Worm (Caenorhabditis elegans) whole organism, L3 larva: ENCODE data around the gene dod-17.

Source experiments
- ZK546.5 ChIP-seq: sonication (generic microtip); optimal IDR thresholded peaks from 2 replicates; lab custom pipeline; 2017; ENCODE audit warnings: missing biosample characterization, missing genetic modification characterization
- aly-2 ChIP-seq: fragments of 150-350 bp; optimal IDR thresholded peaks from 2 replicates; lab custom pipeline; 2014; ENCODE audit warnings: missing biosample characterization, missing genetic modification characterization
- ceh-16 ChIP-seq: sonication (generic microtip); optimal IDR thresholded peaks from 2 replicates; lab custom pipeline; 2017; ENCODE audit warnings: missing biosample characterization, missing genetic modification characterization
- ceh-28 ChIP-seq: fragments of 150-350 bp; optimal IDR thresholded peaks from 2 replicates; lab custom pipeline; 2014; ENCODE audit warnings: missing biosample characterization, missing genetic modification reagents, missing genetic modification characterization
- ceh-82 ChIP-seq: fragments of 150-350 bp; optimal IDR thresholded peaks from 2 replicates; lab custom pipeline; 2014; ENCODE audit warnings: missing biosample characterization, missing genetic modification characterization
- ceh-9 ChIP-seq: sonication (generic microtip); optimal IDR thresholded peaks from 2 replicates; lab custom pipeline; 2018; ENCODE audit warnings: missing biosample characterization, missing genetic modification characterization
- egl-27 ChIP-seq: sonication (generic microtip); optimal IDR thresholded peaks from 4 replicates; lab custom pipeline; 2017; ENCODE audit warnings: missing biosample characterization, missing genetic modification reagents, missing genetic modification characterization
- egl-5 ChIP-seq: fragments of 150-350 bp; optimal IDR thresholded peaks from 2 replicates; lab custom pipeline; 2017; ENCODE audit warnings: missing biosample characterization, missing genetic modification reagents, missing genetic modification characterization, inconsistent platforms
- elt-1 ChIP-seq: fragments of 150-350 bp; optimal IDR thresholded peaks from 2 replicates; lab custom pipeline; 2014; ENCODE audit warnings: missing biosample characterization, missing genetic modification characterization
- elt-2 ChIP-seq: sonication (generic microtip); optimal IDR thresholded peaks from 2 replicates; lab custom pipeline; 2016; ENCODE audit warnings: missing genetic modification reagents, mild to moderate bottlenecking, missing genetic modification characterization, missing compliant biosample characterization
- elt-3 ChIP-seq, 3 experiments: fragments of 150-350 bp in 1 of 3; sonication (generic microtip) in 2 of 3; optimal IDR thresholded peaks; 2 replicates in 2 of 3; 4 replicates in 1 of 3; lab custom pipeline; 2014 to 2017; ENCODE audit warnings: missing biosample characterization in 3 of 3, missing genetic modification characterization in 3 of 3
- eor-1 ChIP-seq, 2 experiments: fragments of 150-350 bp; optimal IDR thresholded peaks; 2 replicates each; lab custom pipeline; 2014 to 2018; ENCODE audit warnings: missing biosample characterization in 2 of 2, missing genetic modification characterization in 2 of 2
- fkh-10 ChIP-seq: sonication (generic microtip); optimal IDR thresholded peaks from 2 replicates; lab custom pipeline; 2017; ENCODE audit warnings: missing biosample characterization, missing genetic modification reagents, missing genetic modification characterization
- fkh-2 ChIP-seq: fragments of 150-350 bp; optimal IDR thresholded peaks from 2 replicates; lab custom pipeline; 2014; ENCODE audit warnings: missing biosample characterization, missing genetic modification reagents, missing genetic modification characterization
- fos-1 ChIP-seq: fragments of 150-350 bp; optimal IDR thresholded peaks from 2 replicates; lab custom pipeline; 2014; ENCODE audit warnings: missing biosample characterization, missing genetic modification characterization
- hmg-11 ChIP-seq: sonication (generic microtip); optimal IDR thresholded peaks from 2 replicates; lab custom pipeline; 2016; ENCODE audit warnings: missing genetic modification characterization, missing compliant biosample characterization
- lin-15B ChIP-seq: fragments of 150-350 bp; optimal IDR thresholded peaks from 2 replicates; lab custom pipeline; 2014; ENCODE audit warnings: missing biosample characterization, missing genetic modification characterization
- lsy-12 ChIP-seq: sonication (generic microtip); optimal IDR thresholded peaks from 2 replicates; lab custom pipeline; 2016; ENCODE audit warnings: mild to moderate bottlenecking, missing genetic modification characterization, missing compliant biosample characterization
- mdl-1 ChIP-seq: fragments of 150-350 bp; optimal IDR thresholded peaks from 2 replicates; lab custom pipeline; 2014; ENCODE audit warnings: missing biosample characterization, missing genetic modification characterization
- mml-1 ChIP-seq: fragments of 150-350 bp; sonication (generic microtip); optimal IDR thresholded peaks from 3 replicates; lab custom pipeline; 2014; ENCODE audit warnings: missing biosample characterization, missing genetic modification characterization
- nhr-11 ChIP-seq: fragments of 150-350 bp; optimal IDR thresholded peaks from 2 replicates; lab custom pipeline; 2014; ENCODE audit warnings: missing biosample characterization, missing genetic modification characterization
- nhr-12 ChIP-seq: fragments of 150-350 bp; optimal IDR thresholded peaks from 2 replicates; lab custom pipeline; 2014; ENCODE audit warnings: missing biosample characterization, missing genetic modification characterization
- nhr-23 ChIP-seq: fragments of 150-350 bp; optimal IDR thresholded peaks from 2 replicates; lab custom pipeline; 2014; ENCODE audit warnings: missing biosample characterization, missing genetic modification reagents, missing genetic modification characterization
- nhr-237 ChIP-seq: fragments of 150-350 bp; optimal IDR thresholded peaks from 2 replicates; lab custom pipeline; 2014; ENCODE audit warnings: missing biosample characterization, missing genetic modification characterization
- nhr-25 ChIP-seq: sonication (generic microtip); optimal IDR thresholded peaks from 2 replicates; lab custom pipeline; 2017; ENCODE audit warnings: missing biosample characterization, missing genetic modification characterization
- nhr-28 ChIP-seq: fragments of 150-350 bp; optimal IDR thresholded peaks from 2 replicates; lab custom pipeline; 2014; ENCODE audit warnings: missing biosample characterization, missing genetic modification characterization
- nhr-43 ChIP-seq: sonication (generic microtip); optimal IDR thresholded peaks from 2 replicates; lab custom pipeline; 2016; ENCODE audit warnings: mild to moderate bottlenecking, missing genetic modification characterization, missing compliant biosample characterization; ENCODE audit not compliant: poor library complexity, severe bottlenecking
- nhr-76 ChIP-seq: fragments of 150-350 bp; sonication (generic microtip); optimal IDR thresholded peaks from 5 replicates; lab custom pipeline; 2014; ENCODE audit warnings: missing biosample characterization, missing genetic modification characterization
- pha-4 ChIP-seq: fragments of 150-350 bp; optimal IDR thresholded peaks from 2 replicates; lab custom pipeline; 2014; ENCODE audit warnings: missing biosample characterization, missing genetic modification reagents, missing genetic modification characterization
- pqm-1 ChIP-seq: fragments of 150-350 bp; optimal IDR thresholded peaks from 2 replicates; lab custom pipeline; 2017; ENCODE audit warnings: missing biosample characterization, missing genetic modification characterization, inconsistent platforms
- sea-2 ChIP-seq: fragments of 150-350 bp; sonication (generic microtip); optimal IDR thresholded peaks from 4 replicates; lab custom pipeline; 2014; ENCODE audit warnings: missing biosample characterization, missing genetic modification reagents, missing genetic modification characterization
- skn-1 ChIP-seq: fragments of 150-350 bp; optimal IDR thresholded peaks from 2 replicates; lab custom pipeline; 2014; ENCODE audit warnings: missing biosample characterization, missing genetic modification characterization
- snpc-4 ChIP-seq: fragments of 150-350 bp; optimal IDR thresholded peaks from 2 replicates; lab custom pipeline; 2014; ENCODE audit warnings: missing biosample characterization, missing genetic modification characterization
- tbx-2 ChIP-seq: sonication (generic microtip); optimal IDR thresholded peaks from 2 replicates; lab custom pipeline; 2016; ENCODE audit warnings: mild to moderate bottlenecking, missing genetic modification characterization, missing compliant biosample characterization
- unc-62 ChIP-seq: fragments of 150-350 bp; sonication (generic microtip); optimal IDR thresholded peaks from 4 replicates; lab custom pipeline; 2014; ENCODE audit warnings: missing biosample characterization, missing genetic modification reagents, missing genetic modification characterization
- ztf-11 ChIP-seq: fragments of 150-350 bp; optimal IDR thresholded peaks from 2 replicates; lab custom pipeline; 2014; ENCODE audit warnings: missing biosample characterization, missing genetic modification characterization
- ztf-4 ChIP-seq: fragments of 150-350 bp; optimal IDR thresholded peaks from 2 replicates; lab custom pipeline; 2014; ENCODE audit warnings: missing biosample characterization, missing genetic modification characterization

dod-17 gene

ce11 chrIV:12946488-12946887, 29.6 kb upstream of the dod-17 start, which contains the start of gene F55G11.1:
TSS of gene F55G11.1 (minus strand) at chrIV:12946588.
- TF ChIP-seq lin-15B (tag; lab: Kevin White, UChicago) (no peak), ceh-9 (tag; lab: Kevin White, UChicago) (no peak), nhr-25 (tag; lab: Kevin White, UChicago) (no peak), nhr-11 (tag; lab: Kevin White, UChicago) (no peak), nhr-23 (tag; lab: Kevin White, UChicago) (no peak), egl-27 (tag; lab: Kevin White, UChicago) (no peak), fkh-2 (tag; lab: Kevin White, UChicago) (no peak), ceh-82 (no peak), mml-1 (tag; lab: Kevin White, UChicago) (no peak), fkh-10 (GFP tag; lab: Kevin White, UChicago) (no peak), lsy-12 (tag; lab: Kevin White, UChicago) (no peak), ztf-4 (no peak), tbx-2 (tag; lab: Kevin White, UChicago) (no peak), snpc-4 (tag; lab: Kevin White, UChicago) (no peak), nhr-76 (tag; lab: Kevin White, UChicago) (no peak), ceh-16 (tag; lab: Kevin White, UChicago) (no peak), eor-1 (tag; optimal IDR thresholded peaks at IDR 0.05; lab: Kevin White, UChicago) (no peak), nhr-237 (tag; lab: Kevin White, UChicago) (no peak)
- TF ChIP-seq, all 47 proteins: peak for 0

- TF ChIP-seq ceh-28 (tag; lab: Kevin White, UChicago) (no peak), ztf-11 (tag; lab: Kevin White, UChicago) (no peak), nhr-28 (tag; lab: Kevin White, UChicago) (no peak), pha-4 (no peak), ZK546.5 (no peak), fos-1 (tag; lab: Kevin White, UChicago) (no peak), unc-62 (GFP tag; lab: Kevin White, UChicago) (no peak), elt-2 (tag; lab: Kevin White, UChicago) (no peak), aly-2 (tag; lab: Kevin White, UChicago) (no peak)
- TF ChIP-seq, all 47 proteins: peak for 0
Observed at ce11 chrIV:12948470-12948869, 27.6 kb upstream of the dod-17 start, which contains the start of gene F55G11.10. TSS of gene F55G11.10 (plus strand) at chrIV:12948770.

ce11 chrIV:12957730-12958129, 18.4 kb upstream of the dod-17 start, which contains the start of gene F55G11.6:
TSS of gene F55G11.6 (plus strand) at chrIV:12958030.
- no peak for TF ChIP-seq egl-27 (tag; lab: Kevin White, UChicago)
- no peak for TF ChIP-seq egl-5 (tag; lab: Kevin White, UChicago)
- TF ChIP-seq ceh-9 (tag; lab: Kevin White, UChicago) = no peak
- TF ChIP-seq lin-15B (tag; lab: Kevin White, UChicago) = no peak
- no peak for TF ChIP-seq fkh-2 (tag; lab: Kevin White, UChicago)
- no peak for TF ChIP-seq sea-2 (GFP tag; lab: Kevin White, UChicago)
- no peak for TF ChIP-seq mml-1 (tag; lab: Kevin White, UChicago)
- TF ChIP-seq ZK546.5 = no peak
- no peak for TF ChIP-seq nhr-12 (tag; lab: Kevin White, UChicago)
- TF ChIP-seq nhr-25 (tag; lab: Kevin White, UChicago) = no peak
- no peak for TF ChIP-seq ceh-28 (tag; lab: Kevin White, UChicago)
- TF ChIP-seq ceh-16 (tag; lab: Kevin White, UChicago) = no peak

DNA sequence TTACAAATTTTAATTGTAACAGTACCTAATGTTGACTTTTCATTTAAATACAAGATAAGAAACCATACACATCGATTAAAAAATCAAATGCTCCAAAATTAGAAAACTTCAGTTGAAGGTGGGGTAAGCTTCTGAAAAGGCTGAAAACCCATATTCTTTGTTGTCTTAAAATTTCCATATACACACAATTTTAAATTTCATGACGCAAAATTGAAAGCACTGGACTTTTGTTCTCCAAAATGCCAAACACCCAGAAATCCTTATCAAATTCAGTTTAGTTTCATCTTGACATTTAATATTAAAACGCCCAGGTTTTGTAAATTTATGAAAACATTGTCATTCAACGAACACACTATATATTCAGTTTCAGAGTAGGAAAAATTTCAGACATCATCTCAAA, 16.0 kb upstream of the dod-17 start, which contains the start of gene F55G11.7:
Gene F55G11.7 (plus strand): TSS at position 301 of the 400 bp plus-strand sequence.
- TF ChIP-seq nhr-76 (tag; lab: Kevin White, UChicago) = no peak
- TF ChIP-seq nhr-43 (tag; lab: Kevin White, UChicago) = no peak
- TF ChIP-seq mdl-1 (tag; lab: Kevin White, UChicago) = no peak
- TF ChIP-seq elt-1 = no peak
- TF ChIP-seq pqm-1 (tag; lab: Kevin White, UChicago) = no peak
- no peak for TF ChIP-seq ceh-9 (tag; lab: Kevin White, UChicago)
- no peak for TF ChIP-seq snpc-4 (tag; lab: Kevin White, UChicago)
- TF ChIP-seq egl-27 (tag; lab: Kevin White, UChicago) = no peak
- no peak for TF ChIP-seq hmg-11
- no peak for TF ChIP-seq nhr-237 (tag; lab: Kevin White, UChicago)
- no peak for TF ChIP-seq elt-3 (tag; optimal IDR thresholded peaks at IDR 0.05; lab: Kevin White, UChicago)
- no peak for TF ChIP-seq nhr-28 (tag; lab: Kevin White, UChicago)
- no peak for TF ChIP-seq nhr-25 (tag; lab: Kevin White, UChicago)
- no peak for TF ChIP-seq ceh-16 (tag; lab: Kevin White, UChicago)
- no peak for TF ChIP-seq lsy-12 (tag; lab: Kevin White, UChicago)
- no peak for TF ChIP-seq mml-1 (tag; lab: Kevin White, UChicago)
- TF ChIP-seq fkh-2 (tag; lab: Kevin White, UChicago) = no peak
- no peak for TF ChIP-seq skn-1
